Worm (Caenorhabditis elegans): ENCODE measurements around the gene ZK418.7.

DNA sequence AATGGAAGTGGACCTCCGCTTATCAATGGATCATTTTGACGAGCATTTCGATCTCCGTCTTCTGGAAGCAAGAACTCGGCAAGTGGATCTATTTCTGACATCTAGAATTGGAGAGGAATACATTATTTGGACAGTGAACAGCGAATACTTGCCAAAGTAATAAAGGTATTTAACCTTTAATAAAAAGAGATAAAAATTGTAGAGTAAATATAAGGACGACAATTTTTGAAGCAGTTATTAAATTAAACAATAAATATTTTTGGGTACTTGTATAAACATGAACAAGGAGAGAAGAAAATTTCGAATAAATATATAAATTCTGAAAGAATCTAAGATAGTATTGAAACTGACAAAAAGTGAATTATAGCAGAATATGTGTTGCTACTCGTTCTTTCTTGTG lies 8.1 kb downstream of the ZK418.7 start, which contains the start of gene lin-37:
- TF ChIP-seq sea-1 (GFP tag; conservative IDR thresholded peaks at IDR 0.05): no peak
- TF ChIP-seq ceh-36 (tag; optimal IDR thresholded peaks at IDR 0.05): no peak
- TF ChIP-seq ceh-13 (GFP tag; optimal IDR thresholded peaks at IDR 0.05): no peak
- no peak for TF ChIP-seq hnd-1 (tag; optimal IDR thresholded peaks at IDR 0.05)
- TF ChIP-seq hmbx-1 (tag; optimal IDR thresholded peaks at IDR 0.05): no peak
